Fruit fly (Drosophila melanogaster): ENCODE data around the gene CG43165.

Gene CG43165

DNA sequence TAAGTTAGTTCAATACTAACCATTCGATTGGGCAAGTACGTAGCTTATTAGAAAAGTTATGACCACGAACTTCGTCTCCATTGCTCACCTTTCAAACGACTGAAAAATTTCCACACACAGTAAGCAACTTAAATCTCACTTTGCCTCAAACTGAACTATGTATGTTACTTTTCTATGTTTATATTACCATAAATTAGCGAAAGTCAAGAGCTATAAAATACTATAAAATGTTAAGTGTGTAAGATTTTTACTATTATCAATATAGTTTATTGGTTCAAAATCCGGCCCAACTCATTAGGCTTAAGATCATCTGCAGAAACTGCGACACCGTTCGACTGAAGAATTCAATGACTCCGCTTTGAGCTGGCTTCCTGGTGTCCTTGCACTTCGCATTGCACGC is 26.4 kb downstream of the CG43165 start, which contains the start of gene Sfp24Ba:
Gene Sfp24Ba, minus strand, starts transcription at position 101 of the 400 bp plus-strand sequence.
- TF ChIP-seq CG3032 (tag; optimal IDR thresholded peaks at IDR 0.05) (no peak), acj6 (GFP tag; optimal IDR thresholded peaks at IDR 0.05) (no peak), fd85E (GFP tag; optimal IDR thresholded peaks at IDR 0.05) (no peak), pdm3 (GFP tag; optimal IDR thresholded peaks at IDR 0.05) (no peak), CG6163 (GFP tag; IDR thresholded peaks at IDR 0.05) (no peak), CG3919 (GFP tag; optimal IDR thresholded peaks at IDR 0.05) (no peak)

DNA sequence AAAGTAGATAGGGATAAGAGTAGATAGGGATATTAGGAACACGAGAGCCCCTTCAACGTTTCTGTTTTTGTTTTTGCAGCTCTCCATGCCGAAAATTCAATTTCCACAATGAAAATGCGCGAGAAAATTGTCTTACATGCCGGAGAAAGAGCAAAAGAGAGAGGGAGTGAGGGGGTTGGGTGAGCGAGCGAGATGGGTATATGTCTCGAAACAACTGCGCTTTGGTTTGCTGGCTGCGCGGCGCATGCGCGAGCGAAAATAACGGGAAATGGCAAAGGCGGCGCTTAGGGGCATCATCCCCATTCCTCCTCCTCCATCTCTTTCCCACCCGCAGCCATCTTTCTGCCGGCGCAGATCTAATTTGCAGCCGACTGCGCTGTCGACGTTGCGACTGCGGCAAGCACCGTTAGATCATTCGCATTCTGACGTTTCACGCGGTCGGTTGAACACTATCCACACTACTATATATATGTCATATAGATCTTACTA is 32.5 kb downstream of the CG43165 start, which contains the start of gene Drgx:
Gene Drgx, plus strand, starts transcription at position 439 of the 489 bp plus-strand sequence.
- TF ChIP-seq CG6163 (GFP tag; IDR thresholded peaks at IDR 0.05) (0 out of 3 replicates have a peak, but pooled peaks have one; percentile 11), Sox14 (GFP tag; optimal IDR thresholded peaks at IDR 0.05) (no peak)

DNA sequence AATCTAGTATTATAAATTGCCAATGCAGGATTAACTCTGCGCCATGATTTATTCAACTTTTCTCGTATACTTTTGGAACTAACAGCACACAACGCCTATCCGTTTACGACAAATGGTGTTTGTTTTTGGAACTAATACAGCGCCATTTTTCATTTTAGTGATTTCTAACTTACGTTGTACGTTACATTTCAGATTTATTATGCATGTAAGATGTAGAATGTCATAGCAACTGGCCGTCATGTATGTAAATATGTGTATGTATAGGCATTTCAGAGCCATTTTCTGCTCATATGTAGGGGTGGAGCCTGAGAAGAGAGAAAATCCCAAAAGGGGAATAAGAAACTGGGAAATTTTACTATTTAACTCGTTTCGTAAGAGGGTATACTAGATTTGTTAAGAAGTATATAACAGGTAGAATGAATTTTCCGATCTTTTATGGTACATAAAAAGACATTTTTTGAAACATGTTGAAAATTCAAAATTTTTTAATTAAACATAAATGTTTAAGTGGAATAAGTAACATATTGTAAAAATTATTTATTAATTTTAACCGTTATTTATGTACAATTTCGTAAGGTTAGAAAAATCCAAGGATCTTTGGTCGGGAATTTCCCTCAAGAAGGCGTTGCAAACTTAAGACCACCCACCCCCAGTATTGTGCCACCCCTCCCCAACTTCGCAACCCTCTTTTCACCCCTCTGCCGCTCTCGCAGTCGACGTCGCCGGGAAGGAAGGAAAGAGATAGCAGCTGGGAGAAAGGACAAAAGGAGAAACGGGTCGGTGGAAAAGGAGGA is 37.3 kb downstream of the CG43165 start:
- TF ChIP-seq acj6 (GFP tag; optimal IDR thresholded peaks at IDR 0.05) (peak; percentile 16), Eip75B (GFP tag; optimal IDR thresholded peaks at IDR 0.05) (no peak), cyc (GFP tag; optimal IDR thresholded peaks at IDR 0.05) (peak; percentile 50), Eip78C (GFP tag) (peak; percentile 60), svp (GFP tag) (no peak), CG15336 (GFP tag; IDR thresholded peaks at IDR 0.05) (peak; percentile 60), esn (GFP tag; optimal IDR thresholded peaks at IDR 0.05) (peak; percentile 19), CG16779 (tag; optimal IDR thresholded peaks at IDR 0.05) (no peak), achi (GFP tag; optimal IDR thresholded peaks at IDR 0.05) (peak; percentile 13), Smox (GFP tag; optimal IDR thresholded peaks at IDR 0.05) (no peak), fkh (GFP tag; optimal IDR thresholded peaks at IDR 0.05) (peak; percentile 52), CG6163 (GFP tag; IDR thresholded peaks at IDR 0.05) (0 out of 3 replicates have a peak, but pooled peaks have one; percentile 17), eg (GFP tag; IDR thresholded peaks at IDR 0.05) (peak; percentile 68), CG32006 (GFP tag; optimal IDR thresholded peaks at IDR 0.05) (peak; percentile 62), Lpt (GFP tag; optimal IDR thresholded peaks at IDR 0.05) (peak; percentile 8), Hr4 (GFP tag; optimal IDR thresholded peaks at IDR 0.05) (peak; percentile 33), OdsH (GFP tag; optimal IDR thresholded peaks at IDR 0.05) (peak; percentile 18), CG10631 (GFP tag; optimal IDR thresholded peaks at IDR 0.05) (peak; percentile 32), Eip93F (GFP tag; optimal IDR thresholded peaks at IDR 0.05) (no peak), Gug (GFP tag; IDR thresholded peaks at IDR 0.05) (0 out of 2 replicates have a peak, but pooled peaks have one; percentile 8), CG4318 (GFP tag; optimal IDR thresholded peaks at IDR 0.05) (peak; percentile 0), CG3032 (tag; optimal IDR thresholded peaks at IDR 0.05) (peak; percentile 28), topi (GFP tag; optimal IDR thresholded peaks at IDR 0.05) (peak; percentile 18), lz (GFP tag; optimal IDR thresholded peaks at IDR 0.05) (peak; percentile 34), CG3919 (GFP tag; optimal IDR thresholded peaks at IDR 0.05) (peak; percentile 19), CG7368 (GFP tag; optimal IDR thresholded peaks at IDR 0.05) (no peak), Hr38 (GFP tag; optimal IDR thresholded peaks at IDR 0.05) (no peak), CG8119 (GFP tag; IDR thresholded peaks at IDR 0.05) (peak; percentile 75), spab (GFP tag; optimal IDR thresholded peaks at IDR 0.05) (peak; percentile 3), dac (GFP tag; optimal IDR thresholded peaks at IDR 0.05) (no peak), fd85E (GFP tag; optimal IDR thresholded peaks at IDR 0.05) (no peak), Ets21C (GFP tag; optimal IDR thresholded peaks at IDR 0.05) (peak; percentile 1), Ets96B (tag; optimal IDR thresholded peaks at IDR 0.05) (peak; percentile 22), CG31627 (GFP tag; optimal IDR thresholded peaks at IDR 0.05) (peak; percentile 59), CG6808 (GFP tag; optimal IDR thresholded peaks at IDR 0.05) (no peak), Hr39 (GFP tag; optimal IDR thresholded peaks at IDR 0.05) (peak; percentile 53)
